Fruit fly (Drosophila melanogaster): ENCODE results near the gene Creld.

Gene Creld

DNA sequence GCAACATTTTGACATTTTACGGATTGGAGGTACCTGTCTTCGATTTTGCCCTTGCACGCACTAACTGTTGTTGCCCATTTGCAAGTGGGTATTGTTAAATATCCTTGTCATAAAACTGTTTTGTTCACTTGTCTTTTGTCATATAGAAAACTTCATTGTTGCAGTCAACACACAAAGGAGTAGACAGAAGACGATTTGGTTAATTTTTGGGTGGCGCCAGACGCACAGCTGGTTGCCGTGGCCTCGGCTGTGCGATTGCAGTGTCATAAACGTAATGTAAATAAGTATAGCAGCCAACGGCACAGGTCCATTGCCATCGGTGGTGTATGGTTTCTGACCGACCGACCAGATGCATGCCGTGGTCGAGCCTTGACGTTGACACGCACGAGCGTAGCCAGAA is 10.8 kb upstream of the Creld start:
- TF ChIP-seq CG8478 (optimal IDR thresholded peaks at IDR 0.05): no peak
- no peak for TF ChIP-seq EcR (GFP tag; optimal IDR thresholded peaks at IDR 0.05)
- no peak for TF ChIP-seq pan (optimal IDR thresholded peaks at IDR 0.05)
- no peak for TF ChIP-seq usp (GFP tag; optimal IDR thresholded peaks at IDR 0.05)
- no peak for TF ChIP-seq Dll (optimal IDR thresholded peaks at IDR 0.05)
- no peak for TF ChIP-seq psq (optimal IDR thresholded peaks at IDR 0.05)

DNA sequence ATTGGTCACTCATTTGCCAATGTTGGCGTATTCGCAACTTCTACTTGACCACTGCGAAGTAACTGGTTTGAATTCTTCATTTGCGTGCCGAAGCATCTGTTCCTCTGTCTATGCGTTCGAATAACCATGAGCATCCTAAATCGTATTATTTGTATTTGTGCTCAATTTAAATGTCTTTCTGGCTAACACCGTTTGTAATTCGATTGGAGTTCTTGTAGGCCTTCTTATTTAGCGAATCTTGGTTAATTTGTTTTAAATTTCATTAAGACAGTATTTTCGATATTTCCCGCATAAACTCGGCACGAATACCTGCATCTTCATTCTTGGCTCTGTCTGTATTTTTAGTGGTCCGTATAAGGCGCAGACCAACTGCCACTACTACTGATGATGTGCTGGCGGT is 10.3 kb upstream of the Creld start:
- no peak for TF ChIP-seq CG8478 (optimal IDR thresholded peaks at IDR 0.05)
- no peak for TF ChIP-seq psq (optimal IDR thresholded peaks at IDR 0.05)
- TF ChIP-seq pan (optimal IDR thresholded peaks at IDR 0.05): no peak
- no peak for TF ChIP-seq Dll (optimal IDR thresholded peaks at IDR 0.05)
- no peak for TF ChIP-seq EcR (GFP tag; optimal IDR thresholded peaks at IDR 0.05)
- TF ChIP-seq usp (GFP tag; optimal IDR thresholded peaks at IDR 0.05): no peak

DNA sequence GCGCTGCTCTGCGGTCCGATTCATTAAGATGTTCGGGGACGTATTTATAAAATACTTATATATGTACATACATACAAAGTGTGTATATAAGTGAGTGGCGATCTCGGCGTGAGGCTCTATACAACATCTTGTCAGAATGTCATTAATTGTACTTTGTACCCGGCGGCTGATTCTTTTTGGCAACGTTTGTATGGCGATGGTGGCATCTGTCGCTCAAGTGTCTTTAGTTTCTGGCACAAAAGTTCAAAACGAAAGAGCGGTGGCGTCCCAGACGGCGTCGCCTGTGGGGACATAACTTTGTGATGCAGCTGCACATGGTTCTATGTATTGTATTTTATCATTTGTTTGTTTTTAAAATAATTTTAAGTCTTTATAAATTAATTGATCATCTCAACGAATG is 9.2 kb upstream of the Creld start:
- no peak for TF ChIP-seq Dll (optimal IDR thresholded peaks at IDR 0.05)
- TF ChIP-seq usp (GFP tag; optimal IDR thresholded peaks at IDR 0.05): no peak
- no peak for TF ChIP-seq pan (optimal IDR thresholded peaks at IDR 0.05)
- TF ChIP-seq psq (optimal IDR thresholded peaks at IDR 0.05): no peak
- TF ChIP-seq EcR (GFP tag; optimal IDR thresholded peaks at IDR 0.05): no peak
- TF ChIP-seq CG8478 (optimal IDR thresholded peaks at IDR 0.05): no peak

DNA sequence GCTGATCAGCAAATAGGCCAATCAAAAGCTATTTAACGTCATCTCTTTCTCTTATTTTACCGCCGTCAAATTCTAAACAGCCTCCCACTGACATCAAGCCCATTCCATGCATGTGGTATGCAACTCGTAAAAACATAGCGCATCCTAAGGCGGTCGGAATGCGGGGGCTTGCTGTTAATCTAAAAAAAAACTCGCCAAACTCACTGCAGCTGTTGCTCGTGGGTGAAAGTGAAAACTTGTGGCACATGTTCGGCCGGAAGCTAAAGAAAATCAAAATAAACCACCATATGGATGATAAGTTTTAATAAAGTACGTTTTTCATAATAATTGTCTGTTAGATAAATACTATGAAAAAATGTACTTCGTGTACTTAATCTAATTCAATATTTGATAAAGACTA is 8.1 kb upstream of the Creld start:
- TF ChIP-seq psq (optimal IDR thresholded peaks at IDR 0.05): no peak
- TF ChIP-seq Dll (optimal IDR thresholded peaks at IDR 0.05): no peak
- TF ChIP-seq CG8478 (optimal IDR thresholded peaks at IDR 0.05): no peak
- TF ChIP-seq pan (optimal IDR thresholded peaks at IDR 0.05): no peak
- no peak for TF ChIP-seq EcR (GFP tag; optimal IDR thresholded peaks at IDR 0.05)
- no peak for TF ChIP-seq usp (GFP tag; optimal IDR thresholded peaks at IDR 0.05)

DNA sequence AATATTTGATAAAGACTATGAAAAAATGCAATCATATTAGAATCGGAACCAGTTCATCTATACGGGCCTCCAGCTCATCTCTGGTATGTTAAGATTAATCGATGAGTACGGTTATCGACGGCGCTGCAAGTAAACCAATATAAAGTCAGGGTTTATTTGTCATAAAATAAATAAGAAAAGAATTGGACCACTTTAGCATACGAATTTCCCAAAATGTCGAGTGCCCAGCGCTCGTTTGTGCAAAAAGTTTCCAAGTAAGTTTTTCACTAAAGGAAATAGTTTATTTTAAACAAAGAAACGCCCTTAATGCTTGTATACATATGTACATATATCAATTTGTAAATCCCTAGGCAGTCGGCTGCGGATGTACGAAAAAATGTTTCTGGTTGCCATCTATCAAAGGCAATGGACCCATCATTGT is 7.5 kb upstream of the Creld start, which contains the start of gene Zir:
Gene Zir (plus strand): TSS at position 101 of the 421 bp plus-strand sequence.
- no peak for TF ChIP-seq pan (optimal IDR thresholded peaks at IDR 0.05)
- no peak for TF ChIP-seq Dll (optimal IDR thresholded peaks at IDR 0.05)

DNA sequence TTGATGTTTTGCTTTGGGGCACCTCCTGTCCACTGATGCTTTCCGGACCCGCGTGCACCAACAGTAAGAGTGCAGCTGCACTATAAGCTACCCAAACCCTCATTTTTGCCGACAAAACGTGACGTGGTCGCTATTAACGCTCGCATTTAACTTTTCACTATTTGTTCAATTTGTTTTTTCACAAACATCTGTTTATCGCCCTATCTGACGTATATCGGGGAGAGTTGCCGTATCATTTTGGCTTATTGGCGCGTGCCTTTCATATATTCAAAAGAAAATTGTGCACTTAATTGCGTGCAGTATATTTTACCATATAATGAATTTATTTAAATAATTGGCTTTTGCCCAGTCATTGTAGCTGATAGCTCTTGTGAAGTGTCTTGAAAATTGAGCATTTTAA is 4.4 kb downstream of the Creld start, which contains the start of the genes Nhe1 and Sam-S:
Gene Nhe1 (minus strand): TSS at position 193 of the 400 bp plus-strand sequence.
Gene Sam-S (plus strand): TSS at position 364 of the 400 bp plus-strand sequence.
- TF ChIP-seq CG8478 (optimal IDR thresholded peaks at IDR 0.05): no peak
- no peak for TF ChIP-seq Dll (optimal IDR thresholded peaks at IDR 0.05)
- no peak for TF ChIP-seq usp (GFP tag; optimal IDR thresholded peaks at IDR 0.05)
- TF ChIP-seq EcR (GFP tag; optimal IDR thresholded peaks at IDR 0.05): no peak
- no peak for TF ChIP-seq pan (optimal IDR thresholded peaks at IDR 0.05)
- no peak for TF ChIP-seq psq (optimal IDR thresholded peaks at IDR 0.05)

DNA sequence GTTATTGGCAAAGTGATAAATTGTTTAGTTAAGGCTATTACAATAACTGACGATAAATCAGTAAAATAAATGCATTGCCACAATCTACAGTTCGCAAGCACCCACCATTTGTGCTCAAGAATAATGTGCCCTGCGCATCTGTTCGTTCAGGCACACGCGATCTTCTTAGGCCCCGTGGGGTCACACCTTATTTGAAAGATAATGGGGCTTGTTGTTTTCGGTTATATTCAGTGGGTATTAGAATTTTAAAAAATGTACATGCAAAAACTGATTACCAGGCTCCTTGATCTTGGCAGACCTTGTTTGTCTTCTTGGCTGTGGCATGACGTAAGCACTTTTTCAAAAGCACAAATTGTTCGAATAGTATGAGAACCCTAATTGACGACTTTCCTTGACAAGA is 4.9 kb downstream of the Creld start:
- TF ChIP-seq usp (GFP tag; optimal IDR thresholded peaks at IDR 0.05): no peak
- TF ChIP-seq Dll (optimal IDR thresholded peaks at IDR 0.05): no peak
- TF ChIP-seq EcR (GFP tag; optimal IDR thresholded peaks at IDR 0.05): no peak
- no peak for TF ChIP-seq psq (optimal IDR thresholded peaks at IDR 0.05)

DNA sequence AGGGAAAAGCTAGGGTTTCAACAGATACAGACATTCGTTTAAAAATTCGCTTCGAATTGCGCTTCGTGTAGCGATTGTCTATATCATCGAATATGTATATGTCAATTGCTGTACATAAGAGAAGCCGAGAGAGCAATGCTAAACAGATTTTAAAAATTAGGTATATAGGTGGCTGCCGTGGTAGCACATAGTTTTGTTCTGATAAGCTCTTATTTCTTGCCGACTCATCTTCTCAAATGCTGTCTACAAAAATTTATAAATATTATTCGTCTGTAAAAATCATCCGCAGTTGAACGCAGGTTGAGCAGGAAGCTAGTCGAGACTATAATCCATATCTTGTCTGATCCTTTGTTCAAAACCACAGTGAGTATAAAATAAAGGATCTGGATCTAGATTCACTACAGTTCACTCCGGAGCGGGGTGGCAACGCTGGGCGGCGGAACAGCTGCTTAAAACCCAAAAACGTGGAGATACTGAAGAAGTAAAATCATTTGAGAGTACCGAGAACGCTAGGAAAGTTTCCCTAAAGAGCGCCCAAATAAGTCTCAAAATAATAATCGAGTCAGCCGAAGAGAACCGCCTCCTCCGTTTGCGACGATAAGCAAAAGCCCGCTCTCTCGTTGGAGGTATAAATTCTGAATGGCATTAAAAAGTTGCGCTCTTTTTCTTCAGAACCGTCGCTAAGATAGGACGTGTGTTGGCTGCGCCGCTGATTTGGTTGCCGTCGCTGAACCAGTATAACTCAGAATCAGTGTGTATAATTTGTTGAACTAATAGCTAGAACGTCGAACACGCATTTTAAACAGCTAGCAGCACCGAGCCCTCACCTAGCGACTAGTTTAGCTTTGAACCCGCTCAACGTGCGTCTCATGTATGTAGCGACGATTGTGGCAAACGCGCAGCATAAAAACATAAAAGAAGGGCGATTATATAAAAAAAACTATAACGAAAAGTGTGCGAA is 5.6 kb downstream of the Creld start:
- no peak for TF ChIP-seq pan (optimal IDR thresholded peaks at IDR 0.05)
- TF ChIP-seq usp (GFP tag; optimal IDR thresholded peaks at IDR 0.05): no peak
- no peak for TF ChIP-seq Dll (optimal IDR thresholded peaks at IDR 0.05)
- TF ChIP-seq psq (optimal IDR thresholded peaks at IDR 0.05): no peak
- no peak for TF ChIP-seq EcR (GFP tag; optimal IDR thresholded peaks at IDR 0.05)
- TF ChIP-seq CG8478 (optimal IDR thresholded peaks at IDR 0.05): no peak

dm6 chr2L:109098-109799 is 7.1 kb downstream of the Creld start:
- no peak for TF ChIP-seq pan (optimal IDR thresholded peaks at IDR 0.05)
- no peak for TF ChIP-seq usp (GFP tag; optimal IDR thresholded peaks at IDR 0.05)
- no peak for TF ChIP-seq EcR (GFP tag; optimal IDR thresholded peaks at IDR 0.05)

dm6 chr2L:110046-110445 is 7.9 kb downstream of the Creld start:
- TF ChIP-seq psq (optimal IDR thresholded peaks at IDR 0.05) (no peak), Dll (optimal IDR thresholded peaks at IDR 0.05) (no peak), usp (GFP tag; optimal IDR thresholded peaks at IDR 0.05) (no peak), pan (optimal IDR thresholded peaks at IDR 0.05) (no peak), CG8478 (optimal IDR thresholded peaks at IDR 0.05) (no peak), EcR (GFP tag; optimal IDR thresholded peaks at IDR 0.05) (no peak)

- no peak for TF ChIP-seq EcR (GFP tag; optimal IDR thresholded peaks at IDR 0.05)
- no peak for TF ChIP-seq psq (optimal IDR thresholded peaks at IDR 0.05)
- TF ChIP-seq usp (GFP tag; optimal IDR thresholded peaks at IDR 0.05): no peak
- TF ChIP-seq CG8478 (optimal IDR thresholded peaks at IDR 0.05): no peak
- TF ChIP-seq pan (optimal IDR thresholded peaks at IDR 0.05): no peak
- no peak for TF ChIP-seq Dll (optimal IDR thresholded peaks at IDR 0.05)
Measured at dm6 chr2L:114429-114828, 12.2 kb downstream of the Creld start, which contains the start of gene ND-15. Gene ND-15, plus strand, starts transcription at chr2L:114726.

- TF ChIP-seq Dll (optimal IDR thresholded peaks at IDR 0.05) (no peak), pan (optimal IDR thresholded peaks at IDR 0.05) (no peak), psq (optimal IDR thresholded peaks at IDR 0.05) (no peak), EcR (GFP tag; optimal IDR thresholded peaks at IDR 0.05) (no peak), CG8478 (optimal IDR thresholded peaks at IDR 0.05) (no peak)
Measured at dm6 chr2L:116388-116787, 14.2 kb downstream of the Creld start, which contains the start of gene CG13694. Gene CG13694, minus strand, starts transcription at chr2L:116488.

All from whole organism.